Fruit fly (Drosophila melanogaster): Measurements from ENCODE around the gene sba.

sba gene

dm6 chr3R:23886270-23887095 lies 36.3 kb downstream of the sba start (continued):
- peak; percentile 61 to 89 for TF ChIP-seq Hr51 (GFP tag; optimal IDR thresholded peaks at IDR 0.05)
- TF ChIP-seq CG31365 (tag; optimal IDR thresholded peaks at IDR 0.05): no peak
- TF ChIP-seq CG3407 (GFP tag; optimal IDR thresholded peaks at IDR 0.05): peak; percentile 80
- peak; percentile 88 for TF ChIP-seq CG30403 (GFP tag; optimal IDR thresholded peaks at IDR 0.05)
- peak; percentile 6 for TF ChIP-seq gro (GFP tag; optimal IDR thresholded peaks at IDR 0.05)
- TF ChIP-seq CG4730 (GFP tag; IDR thresholded peaks at IDR 0.05): peak; percentile 64
- peak; percentile 88 for TF ChIP-seq CG15073 (GFP tag; optimal IDR thresholded peaks at IDR 0.05)
- no peak for TF ChIP-seq Dip3 (GFP tag; optimal IDR thresholded peaks at IDR 0.05)
- no peak for TF ChIP-seq Lim3 (GFP tag; IDR thresholded peaks at IDR 0.05)
- TF ChIP-seq CG14441 (GFP tag; IDR thresholded peaks at IDR 0.05): peak; percentile 74
- peak; percentile 78; the same call in 2 of the 3 replicates for TF ChIP-seq jigr1 (GFP tag; IDR thresholded peaks at IDR 0.05)
- no peak for TF ChIP-seq CG16813 (GFP tag; IDR thresholded peaks at IDR 0.05; ENCODE audit: partially characterized antibody)
- peak; percentile 57 for TF ChIP-seq CG14667 (GFP tag; IDR thresholded peaks at IDR 0.05)
- peak; percentile 54 for TF ChIP-seq ems (GFP tag; optimal IDR thresholded peaks at IDR 0.05)
- peak; percentile 68 for TF ChIP-seq Bdp1 (GFP tag; optimal IDR thresholded peaks at IDR 0.05)
- TF ChIP-seq Spps (tag; optimal IDR thresholded peaks at IDR 0.05): peak; percentile 91
- TF ChIP-seq hth (optimal IDR thresholded peaks at IDR 0.05): no peak
- no peak for TF ChIP-seq CG4282 (GFP tag; optimal IDR thresholded peaks at IDR 0.05)
- peak; percentile 92 for TF ChIP-seq CG7271 (tag; optimal IDR thresholded peaks at IDR 0.05)
- peak; percentile 89 for TF ChIP-seq Med (GFP tag)
- no peak for TF ChIP-seq usp (GFP tag; optimal IDR thresholded peaks at IDR 0.05)
- peak; percentile 11 for TF ChIP-seq exex (tag; optimal IDR thresholded peaks at IDR 0.05)
- TF ChIP-seq Elba2 (GFP tag; optimal IDR thresholded peaks at IDR 0.05): peak; percentile 45
- TF ChIP-seq CrebB (tag; optimal IDR thresholded peaks at IDR 0.05): peak; percentile 60
- TF ChIP-seq lov (optimal IDR thresholded peaks at IDR 0.05): no peak
- TF ChIP-seq lov (GFP tag; IDR thresholded peaks at IDR 0.05): peak; percentile 75; the same call in 2 of the 3 replicates
- TF ChIP-seq Nf-YC (tag; optimal IDR thresholded peaks at IDR 0.05): peak; percentile 55
- TF ChIP-seq Doc3 (GFP tag; IDR thresholded peaks at IDR 0.05; ENCODE audit: partially characterized antibody): no peak
- peak; percentile 78; the same call in 2 of the 3 replicates for TF ChIP-seq ase (GFP tag; IDR thresholded peaks at IDR 0.05)
- TF ChIP-seq az2 (GFP tag; optimal IDR thresholded peaks at IDR 0.05): peak; percentile 90
- TF ChIP-seq eyg (GFP tag; optimal IDR thresholded peaks at IDR 0.05): peak; percentile 53
- peak; percentile 60 for TF ChIP-seq kah (GFP tag; optimal IDR thresholded peaks at IDR 0.05)
- TF ChIP-seq HLH3B (GFP tag; IDR thresholded peaks at IDR 0.05): peak; percentile 82
- TF ChIP-seq tgo (GFP tag; IDR thresholded peaks at IDR 0.05): peak; percentile 77
- peak; percentile 2 for TF ChIP-seq ftz-f1 (GFP tag; optimal IDR thresholded peaks at IDR 0.05)
- peak; percentile 82 for TF ChIP-seq dysf (GFP tag; IDR thresholded peaks at IDR 0.05)
- TF ChIP-seq CG15269 (tag; optimal IDR thresholded peaks at IDR 0.05): peak; percentile 81
- peak; percentile 43; the same call in 1 of the 2 replicates for TF ChIP-seq CG1024 (GFP tag; IDR thresholded peaks at IDR 0.05)
- TF ChIP-seq CG13624 (GFP tag; optimal IDR thresholded peaks at IDR 0.05): peak; percentile 29
- TF ChIP-seq lab (GFP tag; optimal IDR thresholded peaks at IDR 0.05): peak; percentile 74
- TF ChIP-seq CG18619 (GFP tag; optimal IDR thresholded peaks at IDR 0.05): peak; percentile 71
- peak; percentile 74 for TF ChIP-seq HHEX (GFP tag; optimal IDR thresholded peaks at IDR 0.05)
- TF ChIP-seq CG12155 (GFP tag; optimal IDR thresholded peaks at IDR 0.05): peak; percentile 71
- TF ChIP-seq CG2202 (tag; optimal IDR thresholded peaks at IDR 0.05): peak; percentile 90
- TF ChIP-seq CG18476 (GFP tag; optimal IDR thresholded peaks at IDR 0.05): peak; percentile 81
- TF ChIP-seq CG3838 (GFP tag; optimal IDR thresholded peaks at IDR 0.05): peak; percentile 44
- peak; percentile 76 for TF ChIP-seq CG5180 (GFP tag; optimal IDR thresholded peaks at IDR 0.05)
- TF ChIP-seq CG11456 (GFP tag; IDR thresholded peaks at IDR 0.05): peak; percentile 56; the same call in 1 of the 3 replicates
- TF ChIP-seq Sox100B (GFP tag; optimal IDR thresholded peaks at IDR 0.05): peak; percentile 91
- peak; percentile 91 for TF ChIP-seq nerfin-1 (tag; optimal IDR thresholded peaks at IDR 0.05)

All from whole organism, embryonic.